Worm (Caenorhabditis elegans) whole organism, late embryonic: Measurements from ENCODE around the gene srt-30.
A peak's percentile ranks its signal among the peaks of the same experiment; 100 is the strongest.

Experiments used
- C08G9.2 ChIP-seq: sonication (generic microtip); optimal IDR thresholded peaks from 2 replicates; lab custom pipeline; 2016; ENCODE audit warnings: mild to moderate bottlenecking, missing genetic modification characterization, moderate library complexity, missing compliant biosample characterization
- C38D4.7 ChIP-seq: fragments of 200-800 bp; sonication (Bioruptor generic); optimal IDR thresholded peaks from 2 replicates; lab custom pipeline; 2018; ENCODE audit warnings: mild to moderate bottlenecking, missing genetic modification characterization, moderate library complexity, missing compliant biosample characterization
- F13H6.1 ChIP-seq: sonication (generic microtip); optimal IDR thresholded peaks from 2 replicates; lab custom pipeline; 2016; ENCODE audit warnings: missing genetic modification characterization, missing compliant biosample characterization
- K09A11.1 ChIP-seq: sonication (generic microtip); optimal IDR thresholded peaks from 2 replicates; lab custom pipeline; 2017; ENCODE audit warnings: antibody characterized with exemption, mild to moderate bottlenecking, missing genetic modification characterization, missing compliant biosample characterization; ENCODE audit not compliant: insufficient read depth
- T23F11.4 ChIP-seq: fragments of 200-800 bp; sonication (Bioruptor generic); optimal IDR thresholded peaks from 2 replicates; lab custom pipeline; 2018; ENCODE audit warnings: mild to moderate bottlenecking, missing genetic modification characterization, missing compliant biosample characterization
- ama-1 ChIP-seq: fragments of 150-350 bp; optimal IDR thresholded peaks from 2 replicates; lab custom pipeline; 2014
- ceh-14 ChIP-seq: sonication (generic microtip); optimal IDR thresholded peaks from 2 replicates; lab custom pipeline; 2016; ENCODE audit warnings: missing genotype, missing genetic modification characterization, missing compliant biosample characterization
- ceh-30 ChIP-seq: fragments of 150-350 bp; optimal IDR thresholded peaks from 2 replicates; lab custom pipeline; 2014; ENCODE audit warnings: missing biosample characterization, missing genetic modification characterization
- ceh-31 ChIP-seq: sonication (generic microtip); optimal IDR thresholded peaks from 2 replicates; lab custom pipeline; 2016; ENCODE audit warnings: missing genetic modification characterization, missing compliant biosample characterization
- ceh-34 ChIP-seq: sonication (generic microtip); optimal IDR thresholded peaks from 2 replicates; lab custom pipeline; 2016; ENCODE audit warnings: mild to moderate bottlenecking, missing genetic modification characterization, missing compliant biosample characterization
- ceh-48 ChIP-seq: sonication (generic microtip); optimal IDR thresholded peaks from 2 replicates; lab custom pipeline; 2016; ENCODE audit warnings: missing genetic modification characterization, inconsistent platforms, missing compliant biosample characterization
- dmd-4 ChIP-seq: sonication (generic microtip); optimal IDR thresholded peaks from 2 replicates; lab custom pipeline; 2016; ENCODE audit warnings: borderline replicate concordance, missing genetic modification characterization, missing compliant biosample characterization
- dve-1 ChIP-seq: sonication (generic microtip); optimal IDR thresholded peaks from 2 replicates; lab custom pipeline; 2017; ENCODE audit warnings: antibody characterized with exemption, mild to moderate bottlenecking, missing genetic modification characterization, missing compliant biosample characterization
- elt-4 ChIP-seq: sonication (generic microtip); optimal IDR thresholded peaks from 2 replicates; lab custom pipeline; 2016; ENCODE audit warnings: missing genetic modification characterization, missing compliant biosample characterization
- fax-1 ChIP-seq: sonication (generic microtip); optimal IDR thresholded peaks from 2 replicates; lab custom pipeline; 2016; ENCODE audit warnings: missing genotype, missing genetic modification characterization, missing compliant biosample characterization
- hlh-15 ChIP-seq: sonication (generic microtip); optimal IDR thresholded peaks from 2 replicates; lab custom pipeline; 2016; ENCODE audit warnings: missing genetic modification characterization, missing compliant biosample characterization
- hlh-30 ChIP-seq: sonication (generic microtip); optimal IDR thresholded peaks from 2 replicates; lab custom pipeline; 2017; ENCODE audit warnings: antibody characterized with exemption, missing genetic modification characterization, missing compliant biosample characterization; ENCODE audit not compliant: insufficient read depth
- hlh-6 ChIP-seq: sonication (generic microtip); optimal IDR thresholded peaks from 2 replicates; lab custom pipeline; 2016; ENCODE audit warnings: missing genotype, missing genetic modification characterization, missing compliant biosample characterization
- hlh-8 ChIP-seq: sonication (generic microtip); optimal IDR thresholded peaks from 2 replicates; lab custom pipeline; 2016; ENCODE audit warnings: missing genotype, missing genetic modification characterization, missing compliant biosample characterization
- lim-6 ChIP-seq: sonication (generic microtip); optimal IDR thresholded peaks from 2 replicates; lab custom pipeline; 2016; ENCODE audit warnings: missing genetic modification characterization, missing compliant biosample characterization
- lin-11 ChIP-seq: fragments of 200-800 bp; sonication (Bioruptor generic); optimal IDR thresholded peaks from 2 replicates; lab custom pipeline; 2018; ENCODE audit warnings: mild to moderate bottlenecking, missing genetic modification characterization, missing compliant biosample characterization
- nfya-1 ChIP-seq: sonication (generic microtip); optimal IDR thresholded peaks from 2 replicates; lab custom pipeline; 2017; ENCODE audit warnings: missing genetic modification characterization, mild to moderate bottlenecking, missing compliant biosample characterization, antibody characterized with exemption, moderate library complexity
- nhr-11 ChIP-seq: fragments of 150-350 bp; optimal IDR thresholded peaks from 2 replicates; lab custom pipeline; 2014; ENCODE audit warnings: missing biosample characterization, missing genetic modification characterization
- odd-2 ChIP-seq: sonication (generic microtip); optimal IDR thresholded peaks from 2 replicates; lab custom pipeline; 2017; ENCODE audit warnings: antibody characterized with exemption, mild to moderate bottlenecking, missing genetic modification characterization, missing compliant biosample characterization
- pag-3 ChIP-seq: sonication (generic microtip); optimal IDR thresholded peaks from 2 replicates; lab custom pipeline; 2016; ENCODE audit warnings: missing compliant biosample characterization, missing genetic modification characterization, borderline replicate concordance
- pat-9 ChIP-seq: fragments of 200-800 bp; sonication (Bioruptor generic); optimal IDR thresholded peaks from 2 replicates; lab custom pipeline; 2018; ENCODE audit warnings: mild to moderate bottlenecking, missing genetic modification characterization, moderate library complexity, missing compliant biosample characterization
- pha-4 ChIP-seq: fragments of 150-350 bp; optimal IDR thresholded peaks from 2 replicates; lab custom pipeline; 2018; ENCODE audit warnings: missing biosample characterization, missing genetic modification reagents, missing genetic modification characterization
- pqm-1 ChIP-seq: sonication (generic microtip); optimal IDR thresholded peaks from 2 replicates; lab custom pipeline; 2016; ENCODE audit warnings: missing genetic modification characterization, missing compliant biosample characterization
- rnt-1 ChIP-seq: sonication (generic microtip); optimal IDR thresholded peaks from 2 replicates; lab custom pipeline; 2016; ENCODE audit warnings: missing genetic modification characterization, missing compliant biosample characterization
- sox-2 ChIP-seq: fragments of 200-800 bp; sonication (Bioruptor generic); IDR thresholded peaks from 2 replicates; pipeline ENCODE4 v1.3.6; 2022; ENCODE audit warnings: missing genetic modification reagents, missing genetic modification characterization, missing compliant biosample characterization
- sox-4 ChIP-seq: sonication (generic microtip); optimal IDR thresholded peaks from 2 replicates; lab custom pipeline; 2017; ENCODE audit warnings: mild to moderate bottlenecking, missing genetic modification characterization, inconsistent platforms, missing compliant biosample characterization
- syd-9 ChIP-seq: sonication (generic microtip); optimal IDR thresholded peaks from 2 replicates; lab custom pipeline; 2016; ENCODE audit warnings: mild to moderate bottlenecking, missing genetic modification characterization, moderate library complexity, missing compliant biosample characterization
- ttx-3 ChIP-seq: sonication (generic microtip); optimal IDR thresholded peaks from 2 replicates; lab custom pipeline; 2016; ENCODE audit warnings: missing genetic modification reagents, missing genetic modification characterization, missing compliant biosample characterization
- unc-86 ChIP-seq: sonication (generic microtip); optimal IDR thresholded peaks from 2 replicates; lab custom pipeline; 2016; ENCODE audit warnings: missing genetic modification characterization, missing compliant biosample characterization
- zip-5 ChIP-seq: sonication (generic microtip); optimal IDR thresholded peaks from 2 replicates; lab custom pipeline; 2016; ENCODE audit warnings: missing genetic modification characterization, missing compliant biosample characterization

srt-30 gene

ce11 chrV:3768270-3768669 is 32.0 kb downstream of the srt-30 start, which contains the start of gene R08E5.4 (continued):
- TF ChIP-seq T23F11.4 (GFP tag; lab: Kevin White, UChicago) (no peak), C08G9.2 (tag; lab: Kevin White, UChicago) (no peak)

ce11 chrV:3766904-3767303 is 33.4 kb downstream of the srt-30 start, which contains the start of gene Y39H10A.1:
Gene Y39H10A.1, plus strand, starts transcription at chrV:3767204.
- no peak for TF ChIP-seq K09A11.1 (tag; lab: Kevin White, UChicago)
- no peak for TF ChIP-seq unc-86 (tag; lab: Kevin White, UChicago)
- TF ChIP-seq F13H6.1 (tag; lab: Kevin White, UChicago), result no peak
- no peak for TF ChIP-seq pag-3 (tag; lab: Kevin White, UChicago)
- TF ChIP-seq syd-9 (tag; lab: Kevin White, UChicago), result no peak
- TF ChIP-seq ceh-14 (tag; lab: Kevin White, UChicago), result no peak
- TF ChIP-seq rnt-1 (tag; lab: Kevin White, UChicago), result no peak
- no peak for TF ChIP-seq nhr-11 (tag; lab: Kevin White, UChicago)
- no peak for TF ChIP-seq hlh-8 (tag; lab: Kevin White, UChicago)
- no peak for TF ChIP-seq fax-1 (tag; lab: Kevin White, UChicago)
- no peak for TF ChIP-seq ttx-3 (tag; lab: Kevin White, UChicago)
- TF ChIP-seq ceh-31, result no peak
- no peak for TF ChIP-seq pqm-1 (tag; lab: Kevin White, UChicago)
- TF ChIP-seq ceh-34 (tag; lab: Kevin White, UChicago), result no peak
- TF ChIP-seq sox-4 (tag; lab: Kevin White, UChicago), result no peak
- no peak for TF ChIP-seq hlh-6 (tag; lab: Kevin White, UChicago)

DNA sequence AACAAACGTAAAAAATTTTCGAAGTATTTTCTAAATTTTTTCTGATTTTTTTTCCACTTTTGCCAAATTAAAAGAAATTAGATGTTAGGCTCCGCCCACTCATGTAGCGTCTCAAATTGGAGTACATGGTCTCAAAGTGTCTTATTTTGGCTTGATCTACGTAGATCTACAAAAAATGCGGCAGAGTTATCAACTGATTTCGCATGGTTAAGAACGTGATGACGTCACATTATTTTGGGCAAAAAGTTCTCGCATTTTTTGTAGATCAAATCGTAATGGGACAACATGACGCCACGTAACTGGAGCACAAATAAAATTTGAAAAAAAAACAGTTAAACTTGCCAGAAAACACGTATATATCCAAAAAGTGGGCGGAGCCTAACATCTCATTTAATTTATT is 38.4 kb downstream of the srt-30 start:
- TF ChIP-seq ttx-3 (tag; lab: Kevin White, UChicago), result no peak
- no peak for TF ChIP-seq elt-4
- TF ChIP-seq C38D4.7 (GFP tag; lab: Kevin White, UChicago), result no peak
- TF ChIP-seq hlh-8 (tag; lab: Kevin White, UChicago), result no peak
- TF ChIP-seq sox-2 (GFP tag; lab: Robert Waterston, UW), result no peak
- TF ChIP-seq ama-1, result no peak
- TF ChIP-seq ceh-30, result no peak
- no peak for TF ChIP-seq pha-4 (tag; lab: Kevin White, UChicago)

DNA sequence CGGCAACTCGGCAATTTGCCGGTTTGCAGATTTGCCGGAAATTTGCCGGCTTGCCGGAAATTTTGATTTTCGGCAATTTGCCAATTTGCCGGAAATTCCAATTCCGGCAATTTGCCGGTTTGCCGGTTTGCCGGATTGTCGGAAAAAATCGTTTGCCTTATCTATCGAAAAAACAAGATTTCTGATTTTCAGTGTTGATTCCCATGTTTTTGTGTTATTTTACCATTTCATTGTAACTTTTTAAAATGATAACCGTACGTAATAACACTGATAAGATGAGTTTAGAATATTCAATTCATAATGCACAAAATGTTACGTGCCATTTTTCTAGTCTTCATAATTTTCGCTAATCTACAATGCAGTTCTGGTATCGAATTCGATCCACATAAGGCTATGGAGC is 39.4 kb downstream of the srt-30 start, which contains the start of gene oac-55:
TSS of gene oac-55 (plus strand) at position 301 of the 400 bp plus-strand sequence.
- TF ChIP-seq odd-2 (tag; lab: Kevin White, UChicago), result no peak
- no peak for TF ChIP-seq dve-1
- no peak for TF ChIP-seq zip-5 (tag; lab: Kevin White, UChicago)
- no peak for TF ChIP-seq lim-6 (tag; lab: Kevin White, UChicago)
- TF ChIP-seq lin-11 (tag; lab: Kevin White, UChicago), result no peak
- TF ChIP-seq sox-2 (GFP tag; lab: Robert Waterston, UW), result no peak
- TF ChIP-seq dmd-4 (tag; lab: Kevin White, UChicago), result no peak
- TF ChIP-seq ceh-48 (tag; lab: Kevin White, UChicago), result no peak
- no peak for TF ChIP-seq hlh-8 (tag; lab: Kevin White, UChicago)
- TF ChIP-seq hlh-30, result no peak
- TF ChIP-seq F13H6.1 (tag; lab: Kevin White, UChicago), result no peak
- no peak for TF ChIP-seq nfya-1
- TF ChIP-seq hlh-15, result no peak

- TF ChIP-seq nfya-1 (peak; percentile 34), pat-9 (tag; lab: Kevin White, UChicago) (no peak)
These were observed 40.8 kb downstream of the srt-30 start, which contains the start of gene chk-1 for ce11 chrV:3759419-3759915. Gene chk-1, minus strand, starts transcription at chrV:3759469.
